Worm (Caenorhabditis elegans) whole organism, midembryonic: ENCODE results near the gene B0294.3.

Source experiments
- T22C8.4 ChIP-seq: fragments of 200-800 bp; sonication (Bioruptor generic); IDR thresholded peaks from 2 replicates; pipeline ENCODE4 v1.3.6; 2022; ENCODE audit warnings: missing genetic modification characterization, missing compliant biosample characterization
- cog-1 ChIP-seq: sonication (generic microtip); optimal IDR thresholded peaks from 2 replicates; lab custom pipeline; 2016; ENCODE audit warnings: missing genetic modification characterization, missing compliant biosample characterization
- flt-1 ChIP-seq: fragments of 200-800 bp; sonication (Bioruptor generic); IDR thresholded peaks from 2 replicates; pipeline ENCODE4 v1.3.6; 2022; ENCODE audit warnings: missing genetic modification characterization, missing compliant biosample characterization
- klf-2 ChIP-seq: fragments of 200-800 bp; sonication (Bioruptor generic); conservative IDR thresholded peaks from 2 replicates; pipeline ENCODE4 v1.3.6; 2022; ENCODE audit warnings: missing genetic modification reagents, missing genetic modification characterization, missing compliant biosample characterization
- med-1 ChIP-seq: sonication (generic microtip); optimal IDR thresholded peaks from 2 replicates; lab custom pipeline; 2017; ENCODE audit warnings: missing genetic modification characterization, mild to moderate bottlenecking, missing compliant biosample characterization, antibody characterized with exemption, missing genetic modification reagents; ENCODE audit not compliant: insufficient read depth
- ztf-29 ChIP-seq: fragments of 200-800 bp; sonication (Bioruptor generic); IDR thresholded peaks from 2 replicates; pipeline ENCODE4 v1.3.6; 2022; ENCODE audit warnings: missing genetic modification reagents, missing genetic modification characterization, missing compliant biosample characterization

DNA sequence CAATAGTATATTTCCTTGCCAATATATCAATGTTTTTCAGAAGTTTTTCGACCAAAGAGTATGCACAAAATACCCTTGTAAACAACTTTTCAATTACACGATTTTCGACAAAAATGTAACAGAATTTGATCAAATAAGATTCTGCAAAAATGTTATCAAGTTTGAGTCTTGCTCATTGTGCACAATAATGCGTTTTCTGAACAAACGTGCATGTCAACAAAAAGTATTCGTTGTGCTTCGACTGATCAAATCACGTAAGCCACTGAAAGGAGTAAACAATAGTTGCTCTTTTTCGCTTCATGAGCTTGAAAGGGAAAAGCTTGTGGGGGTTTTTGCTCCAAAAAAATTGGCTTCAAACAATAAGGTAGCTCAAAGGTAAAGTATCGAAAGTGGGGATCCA lies 15.0 kb downstream of the B0294.3 start:
- TF ChIP-seq med-1 (GFP tag; lab: Kevin White, UChicago) (no peak), flt-1 (no peak), klf-2 (GFP tag; lab: Robert Waterston, UW) (no peak), ztf-29 (GFP tag; lab: Robert Waterston, UW) (no peak), cog-1 (tag; lab: Kevin White, UChicago) (no peak), T22C8.4 (GFP tag; lab: Robert Waterston, UW) (no peak)
